Worm (Caenorhabditis elegans): Measurements from ENCODE around the gene crb-3.

- no peak for TF ChIP-seq zip-5 (tag; optimal IDR thresholded peaks at IDR 0.05)
- TF ChIP-seq Y22D7AL.16 (tag; optimal IDR thresholded peaks at IDR 0.05), result no peak
- TF ChIP-seq fkh-10 (GFP tag; optimal IDR thresholded peaks at IDR 0.05), result no peak
- TF ChIP-seq ceh-19 (GFP tag; optimal IDR thresholded peaks at IDR 0.05), result no peak
- TF ChIP-seq K09A11.1 (tag; optimal IDR thresholded peaks at IDR 0.05; ENCODE audit: insufficient read depth), result no peak
- no peak for TF ChIP-seq ama-1 (optimal IDR thresholded peaks at IDR 0.05)
- TF ChIP-seq fax-1 (tag; optimal IDR thresholded peaks at IDR 0.05), result no peak
- no peak for TF ChIP-seq C38D4.7 (GFP tag; optimal IDR thresholded peaks at IDR 0.05)
- no peak for TF ChIP-seq ceh-45 (GFP tag; IDR thresholded peaks at IDR 0.05)
- no peak for TF ChIP-seq nfya-1 (tag; optimal IDR thresholded peaks at IDR 0.05)
- TF ChIP-seq pha-2 (tag; optimal IDR thresholded peaks at IDR 0.05), result no peak
Measured at ce11 chrX:9228441-9228840, 24.9 kb downstream of the crb-3 start.
